Fruit fly (Drosophila melanogaster) whole organism, larva: ENCODE data around the gene CREG.

Experiments
- noc ChIP-seq: fragments of 200-800 bp; sonication (Bioruptor generic); optimal IDR thresholded peaks from 3 replicates; lab custom pipeline; 2019; ENCODE audit warnings: missing biosample characterization, mild to moderate bottlenecking, missing genetic modification characterization, moderate library complexity

CREG gene

DNA sequence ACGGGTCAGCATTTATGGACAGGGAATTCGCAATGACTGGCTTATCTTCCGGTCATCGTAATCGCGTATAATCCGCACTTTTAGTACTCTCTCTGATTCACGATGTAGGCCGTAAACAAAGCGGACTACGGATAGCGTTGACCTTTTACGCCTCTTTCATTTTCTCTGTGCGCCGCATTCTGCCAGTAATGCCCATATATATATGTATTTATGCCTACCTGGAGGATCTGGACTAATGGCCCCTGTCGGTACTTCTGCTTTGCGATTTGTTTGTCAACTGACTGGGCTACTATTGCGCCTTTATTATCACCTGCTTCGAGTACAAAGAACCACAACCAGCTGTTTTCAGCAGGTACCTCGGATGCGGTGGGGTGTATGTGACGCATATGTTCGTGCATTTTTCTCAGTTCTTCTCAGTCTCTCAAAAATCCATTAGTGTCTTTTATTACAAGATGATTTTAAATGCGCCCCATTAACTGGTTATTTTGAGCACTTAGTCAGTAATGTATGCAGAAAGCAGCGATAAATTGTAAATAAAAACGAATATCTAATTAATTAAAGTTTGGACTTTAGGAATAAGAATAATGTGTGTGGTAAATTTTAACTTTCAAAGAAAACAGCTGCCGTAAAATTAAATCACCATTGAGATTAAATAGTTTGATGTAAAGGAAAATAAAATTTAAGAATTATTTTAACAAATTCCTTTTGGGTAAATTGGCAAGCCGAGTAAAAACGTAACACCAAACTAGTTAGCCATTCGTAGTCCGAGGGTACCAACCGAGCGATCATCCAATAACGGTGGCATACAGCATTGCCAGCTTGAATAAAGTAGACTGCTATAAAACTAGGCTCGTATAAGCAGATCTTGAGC lies at the start of gene CREG:
TSS of gene CREG (minus strand) at position 323 of the 871 bp plus-strand sequence.
- peak; percentile 69 for TF ChIP-seq noc (tag; lab: Kevin White, UChicago)

DNA sequence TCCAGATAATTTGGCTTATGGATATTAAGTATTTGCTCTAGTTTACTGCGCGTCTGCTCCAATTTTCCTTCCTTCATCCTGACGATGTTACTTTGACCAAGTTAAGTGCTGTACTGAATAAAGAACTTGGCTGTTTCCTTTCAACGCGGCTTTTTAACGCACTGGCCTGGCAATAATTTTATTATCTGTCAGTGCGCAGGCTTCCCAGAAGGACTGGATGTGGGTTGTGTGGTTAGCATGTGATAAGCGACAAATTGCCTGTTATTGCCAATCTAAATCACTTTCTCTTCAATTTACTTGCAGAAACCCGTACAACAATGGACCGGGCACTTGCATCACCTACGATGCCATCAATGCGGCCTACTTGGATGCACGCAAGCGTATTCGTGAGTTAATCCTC lies 46.2 kb upstream of the CREG start, which contains the start of gene CG14331:
TSS of gene CG14331 (minus strand) at position 101 of the 400 bp plus-strand sequence.
- TF ChIP-seq noc (tag; lab: Kevin White, UChicago) = no peak

DNA sequence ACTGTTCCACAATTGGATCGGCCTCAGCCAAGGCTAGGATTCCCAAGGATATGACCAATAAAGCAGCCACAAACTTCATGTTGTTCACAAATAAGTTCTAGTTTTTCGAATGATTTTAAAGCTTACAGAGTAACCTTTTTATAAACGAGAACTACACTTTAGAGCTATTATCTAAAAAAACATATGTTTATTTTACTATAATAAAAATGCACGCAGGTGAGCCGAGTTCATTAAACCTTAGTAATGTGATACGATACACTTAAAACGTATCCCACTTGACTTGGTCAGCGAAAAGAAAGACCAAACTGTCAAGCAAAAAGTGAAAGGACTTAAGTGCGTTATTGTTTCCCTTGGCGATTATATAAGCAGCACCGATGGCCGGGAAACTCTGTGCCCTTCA lies 39.9 kb upstream of the CREG start, which contains the start of gene CG44090:
TSS of gene CG44090 (minus strand) at position 101 of the 400 bp plus-strand sequence.
- TF ChIP-seq noc (tag; lab: Kevin White, UChicago) = no peak

DNA sequence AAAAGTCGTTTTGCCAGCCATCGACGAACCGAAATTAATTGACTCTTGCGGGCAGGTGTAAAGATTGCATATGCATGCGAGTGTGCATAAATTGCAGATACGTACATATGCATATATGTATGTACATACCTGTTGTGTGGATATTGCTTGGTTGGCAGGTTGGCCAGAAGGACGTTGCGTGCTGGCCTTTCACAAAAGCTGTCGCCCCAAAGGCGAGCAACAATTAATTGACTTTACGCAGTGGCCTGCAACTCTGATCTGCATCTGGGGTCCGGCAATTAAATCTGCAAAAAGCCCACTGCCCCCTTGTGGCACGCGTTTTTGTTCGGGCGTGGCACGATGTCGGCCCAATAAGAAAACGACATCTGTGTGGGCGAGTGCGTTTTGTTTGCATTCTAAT lies 38.7 kb upstream of the CREG start:
- no peak for TF ChIP-seq noc (tag; lab: Kevin White, UChicago)

DNA sequence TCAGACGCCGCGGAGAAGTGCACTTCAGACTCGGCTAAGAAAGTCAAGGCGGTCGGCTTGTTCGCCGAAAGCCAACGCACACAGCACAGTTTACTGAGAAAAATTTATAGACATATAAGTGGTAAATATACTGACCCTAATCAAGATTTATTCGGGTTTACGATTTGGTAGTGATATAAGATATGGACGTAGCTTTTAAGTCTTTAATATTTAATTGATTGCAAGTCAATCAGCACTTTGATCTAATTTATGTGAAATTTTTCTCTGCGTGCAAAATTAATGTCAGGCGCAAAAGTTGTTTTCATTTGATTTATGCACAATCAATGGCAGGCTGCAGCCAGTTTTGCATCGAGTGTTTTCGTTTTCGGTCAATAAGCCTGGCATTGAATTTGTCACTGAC lies 36.0 kb upstream of the CREG start:
- TF ChIP-seq noc (tag; lab: Kevin White, UChicago) = no peak

DNA sequence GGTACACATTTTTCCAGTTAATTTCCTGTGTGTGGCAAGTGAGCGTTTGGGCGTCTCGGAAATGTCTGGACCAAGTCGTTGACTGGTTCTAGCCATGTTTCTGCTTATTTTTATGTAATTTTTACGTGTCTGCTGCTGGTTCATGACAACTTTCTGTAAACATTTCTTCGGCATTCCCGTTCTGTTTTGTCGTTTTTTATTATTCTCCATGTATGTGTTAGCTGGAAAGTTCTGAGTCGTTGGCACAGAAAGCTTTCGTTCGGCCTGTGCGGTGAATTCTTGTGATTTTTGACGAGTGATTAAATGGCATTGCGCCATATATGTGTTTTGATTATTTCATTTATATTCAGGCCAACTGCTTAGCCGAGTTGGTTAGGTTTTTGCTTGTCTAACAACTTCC lies 31.8 kb upstream of the CREG start:
- no peak for TF ChIP-seq noc (tag; lab: Kevin White, UChicago)

DNA sequence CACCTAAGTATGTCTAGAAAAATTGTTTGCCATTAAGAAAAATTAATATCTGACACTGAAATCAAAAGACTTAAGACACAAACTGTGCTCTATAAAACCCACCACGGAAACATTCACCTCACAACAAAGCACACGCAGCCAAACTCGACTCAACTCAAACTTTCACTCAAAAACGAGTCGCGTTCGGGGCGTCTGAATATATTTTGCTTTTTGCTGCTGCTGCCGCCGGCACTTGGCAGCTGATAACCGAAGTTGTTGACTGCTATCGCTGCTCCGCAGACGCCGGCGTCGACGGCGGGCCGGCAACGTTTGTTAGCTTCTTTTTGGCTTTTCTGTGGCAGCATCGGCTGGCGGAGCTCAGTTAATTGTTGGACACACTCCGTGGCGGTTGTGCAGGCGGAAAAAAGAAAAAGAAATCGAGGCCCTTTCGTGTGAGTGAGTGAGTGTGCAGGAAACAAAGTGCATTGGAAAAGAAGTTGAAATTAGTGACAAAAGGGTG lies 31.0 kb upstream of the CREG start, which contains the start of gene cysu:
TSS of gene cysu (plus strand) at position 352 of the 499 bp plus-strand sequence.
- TF ChIP-seq noc (tag; lab: Kevin White, UChicago) = no peak

DNA sequence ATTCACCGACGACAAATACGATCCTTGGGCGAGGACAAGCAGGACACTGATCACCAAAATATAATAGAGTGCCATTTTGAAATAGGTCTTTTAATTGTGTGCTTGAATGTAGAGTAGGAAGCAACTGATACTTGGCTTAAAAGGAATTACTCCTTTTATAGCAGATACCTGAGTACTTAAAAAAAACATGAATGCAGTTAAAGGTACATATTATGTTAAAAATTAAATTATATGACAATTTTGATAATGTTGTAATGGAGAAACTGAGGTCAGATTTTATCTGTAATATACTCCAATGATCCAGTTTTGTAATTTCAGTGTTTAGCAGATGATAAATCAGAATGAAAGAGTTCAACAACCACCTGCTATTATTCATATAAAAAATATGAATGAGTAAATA lies 27.7 kb upstream of the CREG start, which contains the start of gene CG14332:
TSS of gene CG14332 (minus strand) at position 101 of the 400 bp plus-strand sequence.
- TF ChIP-seq noc (tag; lab: Kevin White, UChicago) = no peak

DNA sequence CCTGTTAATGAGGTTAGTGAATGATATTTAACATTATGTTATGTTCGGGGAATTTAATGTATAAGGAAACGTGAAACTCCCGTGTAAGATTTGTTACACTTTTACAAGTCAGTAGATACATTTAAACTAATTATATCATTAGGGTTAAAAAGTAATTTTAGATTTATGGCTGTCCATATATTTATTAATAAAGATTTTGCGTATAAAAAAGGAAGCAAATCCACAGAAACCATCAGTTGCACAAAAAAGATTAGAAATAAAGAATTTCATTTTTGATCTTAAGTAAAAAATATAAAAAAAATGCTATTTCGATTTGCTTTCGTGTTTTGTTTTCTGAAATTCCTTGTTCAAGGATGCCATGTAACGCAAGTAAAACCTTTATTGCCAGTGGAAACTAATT lies 25.9 kb upstream of the CREG start, which contains the start of gene CG42835:
TSS of gene CG42835 (plus strand) at position 301 of the 400 bp plus-strand sequence.
- TF ChIP-seq noc (tag; lab: Kevin White, UChicago) = no peak

DNA sequence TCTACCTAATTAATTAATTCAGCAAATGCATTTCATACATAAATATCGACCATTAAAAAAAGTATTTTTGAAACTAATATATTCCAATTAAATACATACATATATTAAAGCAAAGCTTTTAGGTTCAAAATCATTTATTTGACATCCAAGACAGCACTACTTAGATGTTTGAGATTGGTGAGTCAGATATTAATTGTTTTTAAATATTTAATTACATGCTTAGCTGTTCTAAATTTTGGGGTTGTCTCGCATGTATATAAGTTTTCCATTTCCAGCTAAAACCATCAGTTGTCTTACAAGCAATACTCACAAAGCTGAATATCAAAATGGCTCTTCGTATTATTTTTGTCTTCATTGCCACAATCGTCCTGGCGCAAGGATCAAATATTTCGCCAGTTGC lies 24.0 kb upstream of the CREG start, which contains the start of gene CG42834:
TSS of gene CG42834 (plus strand) at position 301 of the 400 bp plus-strand sequence.
- no peak for TF ChIP-seq noc (tag; lab: Kevin White, UChicago)

DNA sequence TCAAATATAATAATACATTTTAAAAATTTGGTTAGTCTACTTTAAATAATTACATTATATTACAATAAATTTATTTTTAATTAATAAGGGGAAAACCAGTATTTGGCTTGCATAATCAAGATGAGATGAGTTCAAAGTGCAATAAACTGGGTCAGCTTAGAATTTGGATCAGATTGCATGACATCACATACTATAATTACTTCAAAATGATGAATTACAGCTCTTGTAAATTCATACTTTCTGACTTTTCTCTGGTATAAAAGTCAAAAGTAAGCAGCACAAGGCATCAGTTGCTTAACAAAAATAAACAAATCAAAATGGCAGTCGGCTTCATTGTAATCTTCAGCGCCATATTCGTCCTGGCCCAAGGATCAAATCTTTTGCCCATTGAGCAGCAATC lies 22.7 kb upstream of the CREG start, which contains the start of gene CG33333:
TSS of gene CG33333 (plus strand) at position 301 of the 400 bp plus-strand sequence.
- no peak for TF ChIP-seq noc (tag; lab: Kevin White, UChicago)

DNA sequence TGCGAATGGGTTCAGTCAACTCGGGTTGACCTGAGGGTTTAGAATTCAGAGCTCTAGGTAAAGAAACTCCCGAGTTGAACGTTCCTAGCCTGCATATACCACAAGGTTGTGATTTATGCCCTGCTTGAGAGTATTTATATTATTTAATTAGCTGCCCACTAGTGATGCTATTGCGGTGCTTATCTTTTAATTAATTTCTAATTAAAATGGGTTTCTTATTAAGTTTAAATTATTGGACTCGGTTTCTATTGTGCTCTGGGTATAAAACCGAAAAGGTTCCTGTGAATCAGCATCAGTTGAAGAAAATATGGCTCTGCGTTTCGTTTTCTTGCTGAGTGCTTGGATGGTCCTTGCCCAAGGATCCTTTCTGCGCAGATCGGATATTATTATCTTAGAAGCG lies 21.0 kb upstream of the CREG start, which contains the start of gene CG5866:
TSS of gene CG5866 (plus strand) at position 301 of the 400 bp plus-strand sequence.
- no peak for TF ChIP-seq noc (tag; lab: Kevin White, UChicago)

DNA sequence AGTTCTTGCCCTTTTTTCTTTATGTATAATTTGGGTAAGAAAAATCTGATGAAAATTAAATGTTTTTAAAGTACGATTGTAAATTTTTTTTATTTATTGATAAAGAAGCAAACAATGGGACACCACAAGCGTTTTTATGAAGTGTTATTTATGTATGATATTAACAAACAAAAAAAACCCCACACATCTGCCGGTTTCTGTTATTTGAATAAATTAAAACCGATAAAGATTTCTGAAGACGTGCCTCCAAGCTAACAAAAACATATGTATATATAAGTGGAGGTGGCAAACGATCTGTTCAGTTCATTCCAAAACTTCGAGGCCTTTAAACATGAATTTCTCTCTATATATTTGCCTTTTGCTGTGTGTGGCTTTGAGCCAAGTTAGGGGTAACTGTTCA lies 19.2 kb upstream of the CREG start, which contains the start of gene CG42822:
TSS of gene CG42822 (plus strand) at position 301 of the 400 bp plus-strand sequence.
- TF ChIP-seq noc (tag; lab: Kevin White, UChicago) = no peak

DNA sequence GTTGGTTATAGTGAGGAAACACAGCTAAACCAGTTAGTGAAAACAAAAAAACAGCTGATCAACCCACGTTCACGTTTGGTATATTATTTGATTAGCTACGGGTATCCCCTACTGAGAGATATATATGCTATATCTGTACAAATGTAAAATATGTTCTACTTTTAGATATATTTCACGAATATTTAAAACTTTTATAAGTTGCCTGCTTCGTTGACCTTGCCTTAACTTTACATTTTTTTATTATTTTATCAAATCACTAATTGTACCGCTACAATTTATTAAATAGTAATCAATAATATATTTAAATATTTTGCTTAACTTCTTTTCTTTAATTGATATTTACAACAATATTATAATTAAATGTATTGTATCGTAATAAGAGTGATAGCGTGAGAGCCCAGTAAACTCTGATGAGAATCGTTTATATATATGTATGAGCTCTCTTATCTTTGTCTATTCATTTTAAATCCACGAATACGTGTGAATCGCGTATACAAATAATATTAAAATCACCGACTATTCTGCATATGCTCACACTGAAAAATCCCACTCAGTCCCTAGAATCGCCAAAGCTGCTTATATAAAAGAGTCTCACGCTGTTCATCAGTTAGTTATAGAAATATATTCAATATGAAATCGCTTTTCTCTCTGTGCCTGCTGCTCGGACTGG lies 18.2 kb upstream of the CREG start, which contains the start of gene CG42821:
TSS of gene CG42821 (plus strand) at position 620 of the 670 bp plus-strand sequence.
- TF ChIP-seq noc (tag; lab: Kevin White, UChicago) = no peak

DNA sequence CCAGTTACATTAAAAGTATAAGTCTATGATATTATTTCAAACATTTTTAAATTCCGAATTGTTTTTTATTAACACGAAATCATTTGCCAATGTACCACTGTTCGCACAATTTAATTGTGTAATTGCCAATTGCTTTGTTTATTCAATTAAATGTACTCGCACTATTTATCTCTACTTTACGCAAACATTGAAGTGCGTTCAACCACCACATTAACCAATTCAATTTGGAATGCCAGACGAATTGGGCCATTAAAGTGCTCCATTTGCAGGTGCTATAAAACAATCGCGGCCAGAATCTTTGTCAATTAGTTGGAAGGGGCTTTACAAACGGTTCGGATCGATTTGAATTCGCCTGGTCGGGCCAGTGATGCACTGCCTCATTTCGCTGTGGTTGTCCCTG lies 16.4 kb upstream of the CREG start, which contains the start of gene CG5863:
TSS of gene CG5863 (plus strand) at position 301 of the 400 bp plus-strand sequence.
- no peak for TF ChIP-seq noc (tag; lab: Kevin White, UChicago)
